Fruit fly (Drosophila melanogaster) whole organism, embryonic: ENCODE measurements around the gene CG14036.

Experiments used
- B-H1 ChIP-seq: fragments of 200-800 bp; sonication (Bioruptor generic); IDR thresholded peaks from 3 replicates; pipeline ENCODE4 v1.3.6; 2022; ENCODE audit warnings: missing biosample characterization, missing genetic modification characterization
- BtbVII ChIP-seq: fragments of 200-800 bp; sonication (Bioruptor generic); optimal IDR thresholded peaks from 3 replicates; lab custom pipeline; 2017; ENCODE audit warnings: missing biosample characterization, mild to moderate bottlenecking, missing genetic modification characterization
- CG10274 ChIP-seq: fragments of 200-800 bp; sonication (Bioruptor generic); optimal IDR thresholded peaks from 3 replicates; lab custom pipeline; 2017; ENCODE audit warnings: missing biosample characterization, mild to moderate bottlenecking, missing genetic modification characterization
- CG10543 ChIP-seq: fragments of 200-800 bp; sonication (Bioruptor generic); optimal IDR thresholded peaks from 3 replicates; lab custom pipeline; 2017; ENCODE audit warnings: missing biosample characterization, mild to moderate bottlenecking, missing genetic modification characterization, moderate library complexity
- CG11504 ChIP-seq: fragments of 200-800 bp; sonication (Bioruptor generic); optimal IDR thresholded peaks from 3 replicates; lab custom pipeline; 2019; ENCODE audit warnings: missing biosample characterization, mild to moderate bottlenecking, missing genetic modification characterization, moderate library complexity
- CG11560 ChIP-seq: fragments of 200-800 bp; sonication (Bioruptor generic); IDR thresholded peaks from 3 replicates; pipeline ENCODE4 v1.3.6; 2022; ENCODE audit warnings: missing biosample characterization, missing genetic modification characterization
- CG11723 ChIP-seq: fragments of 200-800 bp; sonication (Bioruptor generic); optimal IDR thresholded peaks from 2 replicates; lab custom pipeline; 2017; ENCODE audit warnings: missing biosample characterization, mild to moderate bottlenecking, missing genetic modification characterization
- CG12769 ChIP-seq: fragments of 200-800 bp; sonication (Bioruptor generic); optimal IDR thresholded peaks from 2 replicates; lab custom pipeline; 2019; ENCODE audit warnings: missing biosample characterization, mild to moderate bottlenecking, missing genetic modification characterization, moderate library complexity
- CG15269 ChIP-seq: fragments of 200-800 bp; sonication (Bioruptor generic); optimal IDR thresholded peaks from 2 replicates; lab custom pipeline; 2018; ENCODE audit warnings: missing biosample characterization, mild to moderate bottlenecking, missing genetic modification characterization, moderate library complexity
- CG2116 ChIP-seq: fragments of 200-800 bp; sonication (Bioruptor generic); optimal IDR thresholded peaks from 3 replicates; lab custom pipeline; 2018; ENCODE audit warnings: missing biosample characterization, mild to moderate bottlenecking, missing genetic modification characterization
- CG30403 ChIP-seq: fragments of 200-800 bp; sonication (Bioruptor generic); optimal IDR thresholded peaks from 3 replicates; lab custom pipeline; 2016; ENCODE audit warnings: missing biosample characterization, missing genetic modification characterization
- CG3163 ChIP-seq: fragments of 200-800 bp; sonication (Bioruptor generic); optimal IDR thresholded peaks from 3 replicates; lab custom pipeline; 2016; ENCODE audit warnings: missing biosample characterization, missing genetic modification characterization
- CG32532 ChIP-seq: fragments of 200-800 bp; sonication (Bioruptor generic); IDR thresholded peaks from 2 replicates; pipeline ENCODE4 v1.3.6; 2022; ENCODE audit warnings: missing biosample characterization, missing genetic modification characterization
- CG3281 ChIP-seq: fragments of 200-800 bp; sonication (Bioruptor generic); optimal IDR thresholded peaks from 3 replicates; lab custom pipeline; 2017; ENCODE audit warnings: missing biosample characterization, mild to moderate bottlenecking, missing genetic modification characterization
- CG3407 ChIP-seq: fragments of 200-800 bp; sonication (Bioruptor generic); optimal IDR thresholded peaks from 2 replicates; lab custom pipeline; 2018; ENCODE audit warnings: missing biosample characterization, mild to moderate bottlenecking, missing genetic modification characterization
- CG34224 ChIP-seq: fragments of 200-800 bp; sonication (Bioruptor generic); IDR thresholded peaks from 3 replicates; pipeline ENCODE4 v1.3.6; 2022; ENCODE audit warnings: missing biosample characterization, missing genetic modification characterization; ENCODE audit not compliant: partially characterized antibody
- CG34376 ChIP-seq: fragments of 200-800 bp; sonication (Bioruptor generic); optimal IDR thresholded peaks from 2 replicates; lab custom pipeline; 2018; ENCODE audit warnings: missing biosample characterization, mild to moderate bottlenecking, missing genetic modification characterization
- CG4820 ChIP-seq: fragments of 200-800 bp; sonication (Bioruptor generic); optimal IDR thresholded peaks from 3 replicates; lab custom pipeline; 2016; ENCODE audit warnings: missing biosample characterization, missing genetic modification characterization
- CG5953 ChIP-seq: fragments of 200-800 bp; sonication (Bioruptor generic); IDR thresholded peaks from 2 replicates; pipeline ENCODE4 v1.3.6; 2022; ENCODE audit warnings: missing biosample characterization, missing genetic modification characterization
- CG6683 ChIP-seq: fragments of 200-800 bp; sonication (Bioruptor generic); optimal IDR thresholded peaks from 2 replicates; lab custom pipeline; 2017; ENCODE audit warnings: missing biosample characterization, mild to moderate bottlenecking, missing genetic modification characterization, missing genetic modification reagents
- CG6765 ChIP-seq: fragments of 200-800 bp; sonication (Bioruptor generic); optimal IDR thresholded peaks from 3 replicates; lab custom pipeline; 2017; ENCODE audit warnings: missing biosample characterization, mild to moderate bottlenecking, missing genetic modification characterization
- CG7745 ChIP-seq: fragments of 200-800 bp; sonication (Bioruptor generic); optimal IDR thresholded peaks from 2 replicates; lab custom pipeline; 2018; ENCODE audit warnings: missing biosample characterization, mild to moderate bottlenecking, missing genetic modification characterization, moderate library complexity
- CG7786 ChIP-seq: fragments of 200-800 bp; sonication (Bioruptor generic); optimal IDR thresholded peaks from 2 replicates; lab custom pipeline; 2016; ENCODE audit warnings: missing biosample characterization, missing genetic modification characterization
- Chrac-16 ChIP-seq: fragments of 200-800 bp; sonication (Bioruptor generic); optimal IDR thresholded peaks from 3 replicates; lab custom pipeline; 2016; ENCODE audit warnings: missing biosample characterization, missing genetic modification characterization
- Deaf1 ChIP-seq: fragments of 200-800 bp; optimal IDR thresholded peaks from 3 replicates; lab custom pipeline; 2019; ENCODE audit warnings: missing biosample characterization, mild to moderate bottlenecking, missing genetic modification characterization, moderate library complexity
- Elba2 ChIP-seq: fragments of 200-800 bp; sonication (Bioruptor generic); optimal IDR thresholded peaks from 3 replicates; lab custom pipeline; 2016; ENCODE audit warnings: missing biosample characterization, missing genetic modification characterization
- Gug ChIP-seq: fragments of 200-800 bp; sonication (Bioruptor generic); IDR thresholded peaks from 4 replicates; pipeline ENCODE4 v1.3.6; 2022; ENCODE audit warnings: missing biosample characterization, missing genetic modification characterization
- Hr78 ChIP-seq, 2 experiments: fragments of 200-800 bp in 1 of 2; fragments of >200 bp in 1 of 2; sonication (Bioruptor generic) in 1 of 2; optimal IDR thresholded peaks; 2 replicates each; lab custom pipeline; 2017 to 2019; ENCODE audit warnings: missing biosample characterization in 2 of 2, missing genetic modification characterization in 2 of 2, mild to moderate bottlenecking in 1 of 2, moderate library complexity in 1 of 2
- Lim3 ChIP-seq: fragments of 200-800 bp; sonication (Bioruptor generic); IDR thresholded peaks from 2 replicates; pipeline ENCODE4 v1.3.6; 2022; ENCODE audit warnings: missing biosample characterization, missing genetic modification characterization
- MESR4 ChIP-seq: fragments of 200-800 bp; sonication (Bioruptor generic); optimal IDR thresholded peaks from 2 replicates; lab custom pipeline; 2018; ENCODE audit warnings: missing biosample characterization, mild to moderate bottlenecking, missing genetic modification characterization, moderate library complexity
- PHDP ChIP-seq: fragments of 200-800 bp; sonication (Bioruptor generic); optimal IDR thresholded peaks from 3 replicates; lab custom pipeline; 2018; ENCODE audit warnings: missing biosample characterization, mild to moderate bottlenecking, missing genetic modification characterization, moderate library complexity
- Xbp1 ChIP-seq: fragments of 200-800 bp; sonication (Bioruptor generic); optimal IDR thresholded peaks from 3 replicates; lab custom pipeline; 2016; ENCODE audit warnings: missing biosample characterization, mild to moderate bottlenecking, missing genetic modification characterization
- btn ChIP-seq: fragments of 200-800 bp; sonication (Bioruptor generic); optimal IDR thresholded peaks from 2 replicates; lab custom pipeline; 2016; ENCODE audit warnings: missing biosample characterization, missing genetic modification characterization
- cad ChIP-seq: fragments of >200 bp; optimal IDR thresholded peaks from 2 replicates; lab custom pipeline; 2017; ENCODE audit warnings: missing biosample characterization, missing genetic modification characterization
- chinmo ChIP-seq: fragments of 200-800 bp; sonication (Bioruptor generic); IDR thresholded peaks from 4 replicates; pipeline ENCODE4 v1.3.6; 2022; ENCODE audit warnings: missing biosample characterization, missing genetic modification characterization; ENCODE audit not compliant: partially characterized antibody
- ci ChIP-seq: fragments of 200-800 bp; sonication (Bioruptor generic); IDR thresholded peaks from 3 replicates; pipeline ENCODE4 v1.3.6; 2022; ENCODE audit warnings: missing biosample characterization, missing genetic modification characterization
- croc ChIP-seq: fragments of 200-800 bp; sonication (Bioruptor generic); conservative IDR thresholded peaks from 3 replicates; pipeline ENCODE4 v1.3.6; 2022; ENCODE audit warnings: missing biosample characterization, missing genetic modification characterization
- hkb ChIP-seq, 2 experiments: fragments of 200-800 bp in 1 of 2; fragments of >200 bp in 1 of 2; sonication (Bioruptor generic) in 1 of 2; IDR thresholded peaks in 1 of 2; optimal IDR thresholded peaks in 1 of 2; 2 replicates each; pipeline versions ENCODE4 v1.3.6 to Lab custom; 2017 to 2022; ENCODE audit warnings: missing biosample characterization in 1 of 2, missing genetic modification characterization in 1 of 2
- ind ChIP-seq: fragments of 200-800 bp; sonication (Bioruptor generic); optimal IDR thresholded peaks from 3 replicates; lab custom pipeline; 2016; ENCODE audit warnings: missing biosample characterization, missing genetic modification characterization
- jigr1 ChIP-seq: fragments of 200-800 bp; sonication (Bioruptor generic); IDR thresholded peaks from 3 replicates; pipeline ENCODE4 v1.3.6; 2022; ENCODE audit warnings: missing biosample characterization, missing genetic modification characterization
- pros ChIP-seq: fragments of 200-800 bp; sonication (Bioruptor generic); optimal IDR thresholded peaks from 3 replicates; lab custom pipeline; 2019; ENCODE audit warnings: missing biosample characterization, mild to moderate bottlenecking, missing genetic modification characterization, moderate library complexity
- rib ChIP-seq: fragments of 200-800 bp; sonication (Bioruptor generic); IDR thresholded peaks from 2 replicates; pipeline ENCODE4 v1.3.6; 2022; ENCODE audit warnings: missing biosample characterization, missing genetic modification characterization
- sens ChIP-seq: fragments of 200-800 bp; sonication (Bioruptor generic); peaks from one replicate; lab custom pipeline; 2016; ENCODE audit warnings: missing biosample characterization, missing genetic modification characterization
- tll ChIP-seq, 2 experiments: fragments of 200-800 bp in 1 of 2; fragments of >200 bp in 1 of 2; sonication (Bioruptor generic) in 1 of 2; optimal IDR thresholded peaks; 2 replicates each; lab custom pipeline; 2017 to 2019; ENCODE audit warnings: missing biosample characterization in 2 of 2, missing genetic modification characterization in 2 of 2, mild to moderate bottlenecking in 1 of 2, moderate library complexity in 1 of 2
- unc-4 ChIP-seq: fragments of 200-800 bp; sonication (Bioruptor generic); IDR thresholded peaks from 2 replicates; pipeline ENCODE4 v1.3.6; 2022; ENCODE audit warnings: missing biosample characterization, missing genetic modification characterization; ENCODE audit not compliant: partially characterized antibody
- wdn ChIP-seq: fragments of 200-800 bp; sonication (Bioruptor generic); IDR thresholded peaks from 2 replicates; pipeline ENCODE4 v1.3.6; 2022; ENCODE audit warnings: missing biosample characterization, missing genetic modification characterization
- zfh1 ChIP-seq: fragments of 200-800 bp; sonication (Bioruptor generic); IDR thresholded peaks from 3 replicates; pipeline ENCODE4 v1.3.6; 2022; ENCODE audit warnings: missing biosample characterization, missing genetic modification characterization

CG14036 gene

DNA sequence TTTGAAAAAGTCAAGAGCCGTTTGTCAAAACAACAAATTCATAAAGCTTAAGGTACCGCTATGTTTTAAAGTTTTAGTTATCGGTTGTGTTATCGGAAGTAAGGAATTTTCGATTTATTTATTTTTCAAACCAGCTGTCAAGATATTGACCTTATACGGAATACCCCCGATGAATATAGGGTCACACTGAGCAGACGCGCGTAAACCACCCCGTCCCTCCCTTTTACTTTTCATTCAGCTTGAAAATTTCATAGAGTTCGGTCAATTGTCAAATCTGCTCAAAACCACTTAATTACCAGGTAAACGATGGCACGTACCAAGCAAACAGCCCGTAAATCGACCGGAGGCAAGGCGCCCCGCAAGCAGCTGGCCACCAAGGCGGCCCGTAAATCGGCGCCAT lies at the start of gene CG14036, which contains the start of gene His3.3A (continued):
- TF ChIP-seq hkb (optimal IDR thresholded peaks at IDR 0.05; lab: Kevin White, UChicago) (no peak), hkb (GFP tag; IDR thresholded peaks at IDR 0.05; lab: Robert Waterston, UW) (no peak), BtbVII (GFP tag; lab: Kevin White, UChicago) (no peak), Elba2 (GFP tag; lab: Kevin White, UChicago) (no peak), CG11723 (GFP tag; lab: Kevin White, UChicago) (no peak), Chrac-16 (GFP tag; lab: Kevin White, UChicago) (no peak), chinmo (GFP tag; lab: Robert Waterston, UW) (peak; percentile 68; the same call in 1 of the 4 replicates), rib (no peak), CG7786 (no peak), CG30403 (GFP tag; lab: Kevin White, UChicago) (no peak), CG11504 (peak; percentile 18), CG4820 (GFP tag; lab: Kevin White, UChicago) (peak; percentile 90), CG11560 (tag; lab: Robert Waterston, UW) (peak; percentile 94), tll (GFP tag; optimal IDR thresholded peaks at IDR 0.05; lab: Kevin White, UChicago) (no peak), unc-4 (peak; percentile 69), CG6683 (GFP tag; lab: Kevin White, UChicago) (no peak), CG15269 (tag; lab: Kevin White, UChicago) (no peak), B-H1 (GFP tag; lab: Robert Waterston, UW) (no peak), Gug (GFP tag; lab: Robert Waterston, UW) (no peak), CG3281 (GFP tag; lab: Kevin White, UChicago) (peak; percentile 56), CG6765 (GFP tag; lab: Kevin White, UChicago) (no peak), Xbp1 (GFP tag; lab: Kevin White, UChicago) (peak; percentile 18)

dm6 chr2L:5103733-5104132 lies 48.9 kb upstream of the CG14036 start:
- peak; percentile 74 for TF ChIP-seq sens
- TF ChIP-seq zfh1 (GFP tag; lab: Robert Waterston, UW), result 0 out of 3 replicates have a peak, but pooled peaks have one; percentile 33
- TF ChIP-seq ind, result no peak

DNA sequence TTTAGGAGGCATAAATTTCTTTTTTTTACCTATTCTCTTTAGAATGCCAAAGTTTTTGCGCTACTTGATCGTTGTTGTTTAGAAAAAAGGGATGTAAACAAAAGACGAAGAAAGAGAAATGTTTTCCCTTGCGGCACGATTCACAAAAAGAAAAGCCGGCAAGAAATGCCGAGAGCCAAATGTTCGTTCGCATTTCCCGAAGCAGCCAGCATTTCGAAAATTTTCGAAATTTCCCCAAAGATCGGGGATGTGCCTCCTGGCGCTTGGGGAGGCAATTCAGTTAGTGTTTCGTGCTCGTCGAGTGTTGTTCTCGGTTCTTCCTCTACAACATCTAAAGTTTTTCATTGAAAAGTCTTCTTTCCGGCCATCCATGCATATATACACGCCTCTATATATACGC lies 45.8 kb upstream of the CG14036 start, which contains the start of gene Msp300:
TSS of gene Msp300 (plus strand) at position 301 of the 400 bp plus-strand sequence.
- TF ChIP-seq jigr1 (GFP tag; lab: Robert Waterston, UW), result no peak
- no peak for TF ChIP-seq CG3163 (GFP tag; lab: Kevin White, UChicago)
- TF ChIP-seq CG3407 (GFP tag; lab: Kevin White, UChicago), result no peak
- no peak for TF ChIP-seq Lim3
- TF ChIP-seq CG2116, result no peak
- 0 out of 3 replicates have a peak, but pooled peaks have one; percentile 43 for TF ChIP-seq ci
- TF ChIP-seq PHDP (tag; lab: Kevin White, UChicago), result no peak
- TF ChIP-seq CG7745 (tag; lab: Kevin White, UChicago), result no peak
- no peak for TF ChIP-seq wdn (GFP tag; lab: Robert Waterston, UW)
- TF ChIP-seq CG10543 (GFP tag; lab: Kevin White, UChicago), result peak; percentile 13
- no peak for TF ChIP-seq CG34224 (GFP tag; lab: Robert Waterston, UW)
- no peak for TF ChIP-seq CG5953 (GFP tag; lab: Robert Waterston, UW)
- TF ChIP-seq Deaf1 (tag; lab: Kevin White, UChicago), result peak; percentile 88
- no peak for TF ChIP-seq cad (GFP tag; lab: Kevin White, UChicago)
- TF ChIP-seq CG12769 (tag; lab: Kevin White, UChicago), result peak; percentile 39
- TF ChIP-seq Hr78 (GFP tag; optimal IDR thresholded peaks at IDR 0.05; lab: Kevin White, UChicago), result no peak
- no peak for TF ChIP-seq pros (GFP tag; lab: Kevin White, UChicago)
- 0 out of 2 replicates have a peak, but pooled peaks have one; percentile 5 for TF ChIP-seq CG32532 (GFP tag; lab: Robert Waterston, UW)
- TF ChIP-seq croc (GFP tag; lab: Robert Waterston, UW), result no peak
- no peak for TF ChIP-seq btn (GFP tag; lab: Kevin White, UChicago)
- TF ChIP-seq CG34376 (GFP tag; lab: Kevin White, UChicago), result no peak
- TF ChIP-seq MESR4 (GFP tag; lab: Kevin White, UChicago), result no peak
- no peak for TF ChIP-seq CG10274 (GFP tag; lab: Kevin White, UChicago)
- TF ChIP-seq, all 482 proteins: peak for 5
